Worm (Caenorhabditis elegans) whole organism, young adult: Measurements from ENCODE around the gene Y68A4A.13.

Experiments used
- hlh-26 ChIP-seq: fragments of 200-800 bp; sonication (Bioruptor generic); conservative IDR thresholded peaks from 2 replicates; pipeline ENCODE4 v1.3.6; 2022; ENCODE audit warnings: missing genetic modification reagents, missing genetic modification characterization, missing compliant biosample characterization
- madf-8 ChIP-seq: fragments of 200-800 bp; sonication (Bioruptor generic); conservative IDR thresholded peaks from 2 replicates; pipeline ENCODE4 v1.3.6; 2022; ENCODE audit warnings: missing genetic modification reagents, missing genetic modification characterization, missing compliant biosample characterization

DNA sequence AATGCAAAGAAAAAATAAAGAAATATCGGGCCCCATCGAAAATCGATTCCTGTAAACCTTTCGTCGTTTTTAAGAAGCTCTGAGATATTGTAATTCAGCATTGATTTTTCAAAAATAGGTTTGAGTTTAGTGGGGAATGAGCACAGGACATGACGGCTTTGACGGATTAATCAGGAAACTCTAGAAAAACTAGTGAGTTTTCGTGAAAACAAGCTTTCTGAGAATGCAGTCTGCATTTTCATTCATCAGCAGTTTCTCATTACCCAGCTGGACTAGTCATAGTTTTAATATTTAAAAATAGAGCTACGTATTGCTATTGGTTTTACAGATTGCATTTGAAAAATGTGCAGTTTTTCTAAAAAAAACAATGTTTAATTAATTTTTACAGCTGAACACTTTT, 15.7 kb downstream of the Y68A4A.13 start, which contains the start of gene srz-47:
- no peak for TF ChIP-seq hlh-26
- no peak for TF ChIP-seq madf-8
